Worm (Caenorhabditis elegans) whole organism, L1 larva: ENCODE data around the gene F46B3.9.

Experiments used
- F16B12.6 ChIP-seq: fragments of 150-350 bp; optimal IDR thresholded peaks from 2 replicates; lab custom pipeline; 2014; ENCODE audit warnings: missing biosample characterization, missing genetic modification characterization
- efl-1 ChIP-seq, 4 experiments: fragments of 150-350 bp; optimal IDR thresholded peaks in 3 of 4; peaks in 1 of 4; 1 replicate in 1 of 4; 2 replicates in 3 of 4; lab custom pipeline; 2014; ENCODE audit warnings: missing biosample characterization in 2 of 4, missing genetic modification characterization in 2 of 4, missing genetic modification reagents in 2 of 4
- egl-13 ChIP-seq: sonication (generic microtip); optimal IDR thresholded peaks from 2 replicates; lab custom pipeline; 2016; ENCODE audit warnings: missing genotype, missing genetic modification reagents, missing genetic modification characterization, missing compliant biosample characterization
- rnt-1 ChIP-seq: sonication (generic microtip); optimal IDR thresholded peaks from 2 replicates; lab custom pipeline; 2016; ENCODE audit warnings: mild to moderate bottlenecking, missing genetic modification characterization, moderate library complexity, missing compliant biosample characterization
- vab-15 ChIP-seq: sonication (generic microtip); optimal IDR thresholded peaks from 2 replicates; lab custom pipeline; 2017; ENCODE audit warnings: missing genotype, mild to moderate bottlenecking, missing genetic modification characterization, missing compliant biosample characterization

The F46B3.9 gene

DNA sequence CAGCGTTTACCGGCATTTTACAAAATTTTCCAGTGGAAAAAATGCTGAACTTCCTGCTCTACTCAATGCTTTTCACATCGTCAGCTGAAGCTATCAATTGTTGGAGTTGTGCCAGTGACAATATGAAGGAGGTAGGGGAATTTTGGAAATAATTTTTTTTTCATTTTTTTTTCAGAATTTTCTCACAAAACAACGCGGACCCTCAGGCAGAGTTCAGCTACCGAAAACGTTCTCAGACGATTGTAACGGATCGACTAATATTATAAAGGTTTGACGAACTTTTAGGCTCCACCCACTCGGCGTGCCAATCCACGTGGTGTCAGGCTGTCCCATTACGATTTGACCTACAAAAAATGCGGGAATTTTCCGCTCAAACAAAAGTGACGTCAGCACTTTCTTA is 46.4 kb downstream of the F46B3.9 start, which contains the start of gene F26F2.8:
Gene F26F2.8, plus strand, starts transcription at position 13 of the 400 bp plus-strand sequence.
- TF ChIP-seq vab-15 (tag; lab: Kevin White, UChicago): no peak
- TF ChIP-seq egl-13 (tag; lab: Kevin White, UChicago): no peak
- TF ChIP-seq F16B12.6 (tag; lab: Kevin White, UChicago): no peak
- no peak for TF ChIP-seq efl-1 (optimal IDR thresholded peaks at IDR 0.05; lab: Kevin White, UChicago)
- TF ChIP-seq efl-1 (GFP tag; optimal IDR thresholded peaks at IDR 0.05 in 1 of 2; lab: Kevin White, UChicago): peak in 1 of 2 experiments; percentile 66
- TF ChIP-seq rnt-1 (tag; lab: Kevin White, UChicago): no peak
